Worm (Caenorhabditis elegans) whole organism, L4 larva: ENCODE measurements around the gene Y17G9B.5.

Experiments used
- ZK546.5 ChIP-seq, 2 experiments: sonication (generic microtip); optimal IDR thresholded peaks; 2 replicates each; lab custom pipeline; 2017; ENCODE audit warnings: missing biosample characterization in 2 of 2, missing genetic modification characterization in 2 of 2
- aha-1 ChIP-seq: fragments of 150-350 bp; peaks from one replicate; lab custom pipeline; 2014; ENCODE audit warnings: missing biosample characterization, missing genetic modification characterization
- ama-1 ChIP-seq: fragments of 150-350 bp; optimal IDR thresholded peaks from 2 replicates; lab custom pipeline; 2014; ENCODE audit warnings: inconsistent platforms, mixed read lengths
- dmd-6 ChIP-seq: fragments of 200-800 bp; sonication (Bioruptor generic); IDR thresholded peaks from 2 replicates; pipeline ENCODE4 v1.3.6; 2022; ENCODE audit warnings: missing genetic modification reagents, missing genetic modification characterization, missing compliant biosample characterization
- fkh-10 ChIP-seq: fragments of 150-350 bp; optimal IDR thresholded peaks from 2 replicates; lab custom pipeline; 2014; ENCODE audit warnings: missing biosample characterization, missing genetic modification reagents, missing genetic modification characterization
- fos-1 ChIP-seq: fragments of 150-350 bp; optimal IDR thresholded peaks from 2 replicates; lab custom pipeline; 2014; ENCODE audit warnings: missing biosample characterization, missing genetic modification characterization
- jun-1 ChIP-seq: fragments of 150-350 bp; optimal IDR thresholded peaks from 2 replicates; lab custom pipeline; 2014; ENCODE audit warnings: missing biosample characterization, missing genetic modification reagents, missing genetic modification characterization
- nhr-10 ChIP-seq: fragments of 150-350 bp; optimal IDR thresholded peaks from 2 replicates; lab custom pipeline; 2014; ENCODE audit warnings: missing biosample characterization, missing genetic modification characterization
- snpc-4 ChIP-seq: fragments of 150-350 bp; optimal IDR thresholded peaks from 2 replicates; lab custom pipeline; 2014; ENCODE audit warnings: missing biosample characterization, missing genetic modification characterization
- zfp-3 ChIP-seq: fragments of 200-800 bp; sonication (Bioruptor generic); conservative IDR thresholded peaks from 2 replicates; pipeline ENCODE4 v1.3.6; 2022; ENCODE audit warnings: missing genetic modification reagents, missing genetic modification characterization, missing compliant biosample characterization
- ztf-7 ChIP-seq: fragments of 150-350 bp; optimal IDR thresholded peaks from 2 replicates; lab custom pipeline; 2014; ENCODE audit warnings: missing biosample characterization, missing genetic modification characterization

- TF ChIP-seq dmd-6 (GFP tag; lab: Robert Waterston, UW) (no peak), snpc-4 (tag; lab: Kevin White, UChicago) (no peak), ama-1 (lab: Kevin White, UChicago) (no peak), aha-1 (tag; lab: Kevin White, UChicago) (no peak), zfp-3 (GFP tag; lab: Robert Waterston, UW) (no peak), fos-1 (tag; lab: Kevin White, UChicago) (no peak), ZK546.5 (tag; optimal IDR thresholded peaks at IDR 0.05; lab: Kevin White, UChicago) (no peak), jun-1 (no peak), nhr-10 (tag; lab: Kevin White, UChicago) (no peak), ztf-7 (no peak), fkh-10 (GFP tag; lab: Kevin White, UChicago) (no peak)
These were observed 14.4 kb downstream of the Y17G9B.5 start, which contains the start of gene npp-26 for ce11 chrIV:4764422-4764821.
